Worm (Caenorhabditis elegans): ENCODE data around the gene exo-1.

DNA sequence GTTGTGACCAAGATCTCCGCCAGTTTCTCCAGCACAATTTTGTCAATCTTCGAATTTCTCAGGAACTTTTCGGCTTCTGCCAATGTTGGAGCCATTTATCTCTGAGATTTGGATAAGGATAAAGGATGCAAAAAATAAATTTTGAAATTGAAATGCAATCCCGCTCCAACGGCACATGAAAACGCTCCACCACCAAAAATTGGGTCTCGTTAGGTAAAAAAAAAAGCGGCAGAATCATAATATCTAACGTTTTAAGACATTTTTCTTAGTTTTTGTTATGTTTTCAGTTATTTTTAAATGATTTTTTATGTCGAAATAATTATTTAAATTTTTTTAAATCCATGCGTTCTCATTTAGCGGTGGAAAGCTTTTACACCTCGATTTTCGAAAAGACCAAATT lies 11.1 kb downstream of the exo-1 start, which contains the start of gene F45G2.7:
- no peak for TF ChIP-seq zfh-2 (GFP tag; conservative IDR thresholded peaks at IDR 0.05)
- TF ChIP-seq madf-8 (GFP tag; conservative IDR thresholded peaks at IDR 0.05), result no peak
- no peak for TF ChIP-seq dpl-1 (GFP tag; optimal IDR thresholded peaks at IDR 0.05)

Data from whole organism, young adult.